Fruit fly (Drosophila melanogaster): ENCODE data around the gene CG3942.
A peak's percentile ranks its signal among the peaks of the same experiment; 100 is the strongest.

CG3942 gene

DNA sequence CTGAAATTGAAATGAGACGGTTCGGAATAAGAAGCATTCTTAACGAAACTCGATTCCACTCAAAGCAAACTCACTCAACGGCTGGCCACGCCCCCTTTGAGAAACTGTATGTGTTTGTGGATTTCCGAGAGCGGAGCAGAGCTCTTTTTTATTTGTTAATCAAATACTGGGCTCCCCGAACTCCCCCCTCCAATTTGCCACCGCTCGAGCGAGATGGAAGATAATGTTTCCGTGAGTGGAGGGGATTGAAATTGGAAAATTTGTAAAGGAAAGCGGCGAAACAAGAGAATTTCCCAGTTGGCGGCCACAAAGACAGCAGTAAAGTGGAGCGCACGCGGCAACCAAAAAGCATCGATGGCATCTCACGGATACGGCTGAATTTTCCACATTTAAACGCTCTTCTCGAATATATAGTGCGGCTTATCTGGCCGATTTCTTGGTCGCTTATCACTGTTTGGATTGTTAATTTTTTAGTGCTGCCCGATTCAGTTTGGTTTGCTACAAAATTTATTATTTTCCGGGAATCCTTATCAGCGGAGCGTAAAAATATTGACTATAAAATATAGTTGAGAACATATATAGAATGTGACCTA, 9.4 kb upstream of the CG3942 start (continued):
- TF ChIP-seq CG10147 (GFP tag; optimal IDR thresholded peaks at IDR 0.05) (no peak), insv (GFP tag; optimal IDR thresholded peaks at IDR 0.05) (peak in 1 of 2 experiments; percentile 63), Mes4 (GFP tag; optimal IDR thresholded peaks at IDR 0.05) (no peak), Hr78 (GFP tag; optimal IDR thresholded peaks at IDR 0.05) (peak in 1 of 2 experiments; percentile 62), Deaf1 (tag; optimal IDR thresholded peaks at IDR 0.05) (peak; percentile 82), Trl (optimal IDR thresholded peaks at IDR 0.05) (peak; percentile 59 to 69), Trl (GFP tag; optimal IDR thresholded peaks at IDR 0.05) (no peak), sens (GFP tag) (peak; percentile 51), crp (GFP tag; optimal IDR thresholded peaks at IDR 0.05) (no peak), cg (GFP tag; optimal IDR thresholded peaks at IDR 0.05) (peak; percentile 65), CTCF (GFP tag; optimal IDR thresholded peaks at IDR 0.05) (peak; percentile 36), chm (GFP tag; IDR thresholded peaks at IDR 0.05) (peak; percentile 60; the same call in 1 of the 2 replicates), amos (GFP tag; IDR thresholded peaks at IDR 0.05; ENCODE audit: partially characterized antibody) (peak; percentile 52; the same call in 1 of the 2 replicates), en (GFP tag; optimal IDR thresholded peaks at IDR 0.05) (no peak), sr (GFP tag; IDR thresholded peaks at IDR 0.05) (no peak), CG4360 (GFP tag; IDR thresholded peaks at IDR 0.05) (0 out of 2 replicates have a peak, but pooled peaks have one; percentile 8), CG10321 (GFP tag; IDR thresholded peaks at IDR 0.05) (peak; percentile 81), grn (GFP tag; optimal IDR thresholded peaks at IDR 0.05) (peak; percentile 17), maf-S (GFP tag; optimal IDR thresholded peaks at IDR 0.05) (no peak), seq (GFP tag; IDR thresholded peaks at IDR 0.05) (0 out of 2 replicates have a peak, but pooled peaks have one; percentile 38), otp (GFP tag; IDR thresholded peaks at IDR 0.05) (peak; percentile 58; the same call in 1 of the 3 replicates), BtbVII (GFP tag; optimal IDR thresholded peaks at IDR 0.05) (no peak), wor (GFP tag; IDR thresholded peaks at IDR 0.05) (no peak), croc (GFP tag; conservative IDR thresholded peaks at IDR 0.05) (no peak)

- TF ChIP-seq fd102C (GFP tag; optimal IDR thresholded peaks at IDR 0.05) (no peak), Taf1 (GFP tag; IDR thresholded peaks at IDR 0.05) (no peak), ttk (GFP tag; IDR thresholded peaks at IDR 0.05) (no peak), YL-1 (GFP tag; optimal IDR thresholded peaks at IDR 0.05) (no peak), tll (GFP tag; optimal IDR thresholded peaks at IDR 0.05) (peak in 1 of 2 experiments; percentile 93), CG33213 (GFP tag; optimal IDR thresholded peaks at IDR 0.05) (no peak), CG18764 (GFP tag; optimal IDR thresholded peaks at IDR 0.05) (no peak), yki (optimal IDR thresholded peaks at IDR 0.05) (no peak), CG2712 (tag; optimal IDR thresholded peaks at IDR 0.05) (no peak), cad (GFP tag; optimal IDR thresholded peaks at IDR 0.05) (peak; percentile 83), cwo (GFP tag; optimal IDR thresholded peaks at IDR 0.05) (no peak), danr (GFP tag; IDR thresholded peaks at IDR 0.05) (no peak), Bgb (GFP tag; IDR thresholded peaks at IDR 0.05; ENCODE audit: partially characterized antibody) (no peak), bbx (GFP tag; IDR thresholded peaks at IDR 0.05; ENCODE audit: partially characterized antibody) (no peak), D (optimal IDR thresholded peaks at IDR 0.05) (peak; percentile 92), D (GFP tag; optimal IDR thresholded peaks at IDR 0.05) (no peak), dmrt99B (tag; optimal IDR thresholded peaks at IDR 0.05) (no peak), gce (GFP tag; IDR thresholded peaks at IDR 0.05) (no peak), Kr (GFP tag; optimal IDR thresholded peaks at IDR 0.05) (peak; percentile 5), lmd (GFP tag; IDR thresholded peaks at IDR 0.05) (no peak), zen (tag; optimal IDR thresholded peaks at IDR 0.05) (peak; percentile 61), Bteb2 (GFP tag; optimal IDR thresholded peaks at IDR 0.05) (no peak), lola (GFP tag; optimal IDR thresholded peaks at IDR 0.05) (no peak)
These were observed 5.7 kb upstream of the CG3942 start for dm6 chr3R:12248243-12248642.

Measured in whole organism, embryonic.